Worm (Caenorhabditis elegans) whole organism, young adult: ENCODE data around the gene C16A11.5.
A peak's percentile ranks its signal among the peaks of the same experiment; 100 is the strongest.

Source experiments
- B0035.1 ChIP-seq: sonication (generic microtip); optimal IDR thresholded peaks from 2 replicates; lab custom pipeline; 2016; ENCODE audit warnings: missing genetic modification characterization, mild to moderate bottlenecking, missing compliant biosample characterization, missing genotype, missing genetic modification reagents
- B0261.1 ChIP-seq: sonication (generic microtip); optimal IDR thresholded peaks from 2 replicates; lab custom pipeline; 2016; ENCODE audit warnings: mild to moderate bottlenecking, missing genetic modification characterization, moderate library complexity, missing compliant biosample characterization
- B0336.3 ChIP-seq: fragments of 200-800 bp; sonication (Bioruptor generic); IDR thresholded peaks from 2 replicates; pipeline ENCODE4 v1.3.6; 2022; ENCODE audit warnings: missing genetic modification characterization, missing compliant biosample characterization
- C17E4.6 ChIP-seq: fragments of 200-800 bp; sonication (Bioruptor generic); IDR thresholded peaks from 2 replicates; pipeline ENCODE4 v1.3.6; 2022; ENCODE audit warnings: missing genetic modification reagents, missing genetic modification characterization, missing compliant biosample characterization
- D2030.7 ChIP-seq: fragments of 200-800 bp; sonication (Bioruptor generic); IDR thresholded peaks from 2 replicates; pipeline ENCODE4 v1.3.6; 2022; ENCODE audit warnings: missing genetic modification reagents, missing genetic modification characterization, missing compliant biosample characterization
- F33H1.4 ChIP-seq: fragments of 200-800 bp; sonication (Bioruptor generic); IDR thresholded peaks from 2 replicates; pipeline ENCODE4 v1.3.6; 2022; ENCODE audit warnings: missing genetic modification reagents, missing genetic modification characterization, missing compliant biosample characterization
- F49E8.2 ChIP-seq: sonication (generic microtip); optimal IDR thresholded peaks from 3 replicates; lab custom pipeline; 2017; ENCODE audit warnings: missing genetic modification characterization, mild to moderate bottlenecking, missing compliant biosample characterization, antibody characterized with exemption, moderate library complexity; ENCODE audit not compliant: insufficient read depth
- T07F8.4 ChIP-seq: sonication (generic microtip); optimal IDR thresholded peaks from 2 replicates; lab custom pipeline; 2016; ENCODE audit warnings: mild to moderate bottlenecking, missing genetic modification characterization, moderate library complexity, missing compliant biosample characterization
- T26A5.8 ChIP-seq: sonication (generic microtip); optimal IDR thresholded peaks from 2 replicates; lab custom pipeline; 2016; ENCODE audit warnings: missing genetic modification characterization, missing compliant biosample characterization
- Y53F4B.3 ChIP-seq: fragments of 200-800 bp; sonication (Bioruptor generic); IDR thresholded peaks from 2 replicates; pipeline ENCODE4 v1.3.6; 2022; ENCODE audit warnings: missing genetic modification reagents, missing genetic modification characterization, missing compliant biosample characterization
- Y67H2A.10 ChIP-seq: fragments of 200-800 bp; sonication (Bioruptor generic); conservative IDR thresholded peaks from 2 replicates; pipeline ENCODE4 v1.3.6; 2022; ENCODE audit warnings: missing genetic modification reagents, missing genetic modification characterization, missing compliant biosample characterization
- Y79H2A.3 ChIP-seq: fragments of 200-800 bp; sonication (Bioruptor generic); conservative IDR thresholded peaks from 2 replicates; pipeline ENCODE4 v1.3.6; 2022; ENCODE audit warnings: missing genetic modification reagents, missing genetic modification characterization, missing compliant biosample characterization
- ama-1 ChIP-seq, 3 experiments: fragments of 150-350 bp in 1 of 3; sonication (generic microtip) in 2 of 3; optimal IDR thresholded peaks; 2 replicates each; lab custom pipeline; 2014 to 2018; ENCODE audit warnings: missing biosample characterization in 2 of 3, missing genetic modification characterization in 2 of 3, missing genetic modification reagents in 2 of 3
- aptf-3 ChIP-seq: fragments of 200-800 bp; sonication (Bioruptor generic); IDR thresholded peaks from 2 replicates; pipeline ENCODE4 v1.3.6; 2022; ENCODE audit warnings: missing genetic modification characterization, missing compliant biosample characterization
- athp-1 ChIP-seq: sonication (generic microtip); optimal IDR thresholded peaks from 2 replicates; lab custom pipeline; 2017; ENCODE audit warnings: mild to moderate bottlenecking, missing genetic modification characterization, missing compliant biosample characterization
- cebp-1 ChIP-seq, 2 experiments: fragments of 200-800 bp in 1 of 2; sonication (Bioruptor generic) in 1 of 2; sonication (generic microtip) in 1 of 2; IDR thresholded peaks in 1 of 2; optimal IDR thresholded peaks in 1 of 2; 2 replicates each; pipeline versions ENCODE4 v1.3.6 to Lab custom; 2017 to 2022; ENCODE audit warnings: missing compliant biosample characterization in 2 of 2, missing genetic modification characterization in 2 of 2, mild to moderate bottlenecking in 1 of 2, missing genetic modification reagents in 1 of 2, moderate library complexity in 1 of 2
- ceh-100 ChIP-seq: fragments of 200-800 bp; sonication (Bioruptor generic); IDR thresholded peaks from 2 replicates; pipeline ENCODE4 v1.3.6; 2022; ENCODE audit warnings: missing genetic modification reagents, missing genetic modification characterization, missing compliant biosample characterization
- ceh-91 ChIP-seq: fragments of 200-800 bp; sonication (Bioruptor generic); IDR thresholded peaks from 2 replicates; pipeline ENCODE4 v1.3.6; 2022; ENCODE audit warnings: missing genetic modification reagents, missing genetic modification characterization, missing compliant biosample characterization
- chd-7 ChIP-seq: sonication (generic microtip); optimal IDR thresholded peaks from 2 replicates; lab custom pipeline; 2016; ENCODE audit warnings: mild to moderate bottlenecking, missing genetic modification characterization, moderate library complexity, missing compliant biosample characterization
- dpff-1 ChIP-seq: sonication (generic microtip); optimal IDR thresholded peaks from 2 replicates; lab custom pipeline; 2017; ENCODE audit warnings: mild to moderate bottlenecking, missing genetic modification characterization, missing compliant biosample characterization
- efl-1 ChIP-seq: fragments of 150-350 bp; optimal IDR thresholded peaks from 2 replicates; lab custom pipeline; 2014; ENCODE audit warnings: missing biosample characterization, missing genetic modification reagents, missing genetic modification characterization
- ets-4 ChIP-seq: fragments of 200-800 bp; sonication (Bioruptor generic); optimal IDR thresholded peaks from 2 replicates; lab custom pipeline; 2018; ENCODE audit warnings: mild to moderate bottlenecking, missing genetic modification characterization, missing compliant biosample characterization
- fkh-3 ChIP-seq: sonication (generic microtip); optimal IDR thresholded peaks from 2 replicates; lab custom pipeline; 2016; ENCODE audit warnings: mild to moderate bottlenecking, missing genetic modification characterization, missing compliant biosample characterization
- him-1 ChIP-seq: sonication (generic microtip); optimal IDR thresholded peaks from 2 replicates; lab custom pipeline; 2016; ENCODE audit warnings: missing genotype, missing genetic modification reagents, missing genetic modification characterization, missing compliant biosample characterization
- hlh-26 ChIP-seq: fragments of 200-800 bp; sonication (Bioruptor generic); conservative IDR thresholded peaks from 2 replicates; pipeline ENCODE4 v1.3.6; 2022; ENCODE audit warnings: missing genetic modification reagents, missing genetic modification characterization, missing compliant biosample characterization
- let-607 ChIP-seq, 2 experiments: fragments of 200-800 bp in 1 of 2; sonication (Bioruptor generic) in 1 of 2; sonication (generic microtip) in 1 of 2; optimal IDR thresholded peaks; 2 replicates each; lab custom pipeline; 2016 to 2018; ENCODE audit warnings: mild to moderate bottlenecking in 2 of 2, missing compliant biosample characterization in 2 of 2, missing genetic modification characterization in 2 of 2, moderate library complexity in 2 of 2, missing genotype in 1 of 2
- lin-35 ChIP-seq, 3 experiments: fragments of 150-350 bp in 2 of 3; sonication (generic microtip) in 1 of 3; optimal IDR thresholded peaks; 2 replicates each; lab custom pipeline; 2014 to 2018; ENCODE audit warnings: missing biosample characterization in 3 of 3, missing genetic modification characterization in 3 of 3, missing genetic modification reagents in 3 of 3
- lsl-1 ChIP-seq: fragments of 200-800 bp; sonication (Bioruptor generic); optimal IDR thresholded peaks from 2 replicates; lab custom pipeline; 2018; ENCODE audit warnings: mild to moderate bottlenecking, missing genetic modification characterization, moderate library complexity, missing compliant biosample characterization
- lsy-27 ChIP-seq: sonication (generic microtip); optimal IDR thresholded peaks from 2 replicates; lab custom pipeline; 2017; ENCODE audit warnings: missing genetic modification characterization, mild to moderate bottlenecking, missing compliant biosample characterization, antibody characterized with exemption, missing genotype, borderline replicate concordance; ENCODE audit not compliant: insufficient read depth
- madf-10 ChIP-seq: sonication (generic microtip); optimal IDR thresholded peaks from 2 replicates; lab custom pipeline; 2016; ENCODE audit warnings: mild to moderate bottlenecking, missing genetic modification characterization, missing compliant biosample characterization
- madf-3 ChIP-seq: fragments of 200-800 bp; sonication (Bioruptor generic); IDR thresholded peaks from 2 replicates; pipeline ENCODE4 v1.3.6; 2022; ENCODE audit warnings: missing genetic modification reagents, missing genetic modification characterization, missing compliant biosample characterization
- mcd-1 ChIP-seq: fragments of 200-800 bp; sonication (Bioruptor generic); IDR thresholded peaks from 2 replicates; pipeline ENCODE4 v1.3.6; 2022; ENCODE audit warnings: missing genetic modification reagents, missing genetic modification characterization, missing compliant biosample characterization
- mes-4 ChIP-seq: sonication (generic microtip); optimal IDR thresholded peaks from 2 replicates; lab custom pipeline; 2016; ENCODE audit warnings: missing genotype, missing genetic modification characterization, missing compliant biosample characterization
- pha-4 ChIP-seq: fragments of 150-350 bp; sonication (generic microtip); optimal IDR thresholded peaks from 2 replicates; lab custom pipeline; 2014; ENCODE audit warnings: missing biosample characterization, missing genetic modification reagents, missing genetic modification characterization
- rec-8 ChIP-seq, 2 experiments: sonication (generic microtip); optimal IDR thresholded peaks; 2 replicates each; lab custom pipeline; 2016; ENCODE audit warnings: mild to moderate bottlenecking in 2 of 2, missing genetic modification characterization in 2 of 2, missing genetic modification reagents in 2 of 2, missing genotype in 2 of 2, missing biosample characterization in 1 of 2, missing compliant biosample characterization in 1 of 2, moderate library complexity in 1 of 2
- rpc-1 ChIP-seq, 2 experiments: fragments of 150-350 bp in 1 of 2; sonication (generic microtip) in 1 of 2; optimal IDR thresholded peaks; 2 replicates each; lab custom pipeline; 2014 to 2018; ENCODE audit warnings: missing biosample characterization in 1 of 2, missing genetic modification characterization in 1 of 2, missing genetic modification reagents in 1 of 2, missing genotype in 1 of 2
- sea-2 ChIP-seq: fragments of 200-800 bp; sonication (Bioruptor generic); IDR thresholded peaks from 2 replicates; pipeline ENCODE4 v1.3.6; 2022; ENCODE audit warnings: missing genetic modification characterization, missing compliant biosample characterization
- snpc-1.3 ChIP-seq: sonication (generic microtip); optimal IDR thresholded peaks from 2 replicates; lab custom pipeline; 2017; ENCODE audit warnings: missing genetic modification characterization, mild to moderate bottlenecking, missing compliant biosample characterization, antibody characterized with exemption, moderate library complexity, missing genotype, missing genetic modification reagents; ENCODE audit not compliant: insufficient read depth
- snpc-4 ChIP-seq, 5 experiments: fragments of 150-350 bp in 1 of 5; sonication (generic microtip) in 4 of 5; optimal IDR thresholded peaks; 2 replicates each; lab custom pipeline; 2014 to 2018; ENCODE audit warnings: missing genetic modification characterization in 5 of 5, missing biosample characterization in 3 of 5, antibody characterized with exemption in 2 of 5, mild to moderate bottlenecking in 2 of 5, missing compliant biosample characterization in 2 of 5, missing genotype in 2 of 5, moderate library complexity in 2 of 5, missing genetic modification reagents in 1 of 5
- tbp1 ChIP-seq: fragments of 200-800 bp; sonication (Bioruptor generic); optimal IDR thresholded peaks from 2 replicates; lab custom pipeline; 2018; ENCODE audit warnings: mild to moderate bottlenecking, missing genetic modification characterization, missing compliant biosample characterization
- tlf-1 ChIP-seq: fragments of 200-800 bp; sonication (Bioruptor generic); optimal IDR thresholded peaks from 2 replicates; lab custom pipeline; 2018; ENCODE audit warnings: mild to moderate bottlenecking, missing genetic modification characterization, missing compliant biosample characterization
- unc-130 ChIP-seq: sonication (generic microtip); optimal IDR thresholded peaks from 2 replicates; lab custom pipeline; 2016; ENCODE audit warnings: missing genetic modification reagents, missing genetic modification characterization, missing compliant biosample characterization
- xnd-1 ChIP-seq: sonication (generic microtip); optimal IDR thresholded peaks from 2 replicates; lab custom pipeline; 2016; ENCODE audit warnings: missing genotype, missing genetic modification reagents, missing genetic modification characterization, missing compliant biosample characterization
- ztf-18 ChIP-seq: sonication (generic microtip); optimal IDR thresholded peaks from 2 replicates; lab custom pipeline; 2016; ENCODE audit warnings: missing genotype, mild to moderate bottlenecking, missing genetic modification characterization, missing compliant biosample characterization
- ztf-3 ChIP-seq: fragments of 200-800 bp; sonication (Bioruptor generic); optimal IDR thresholded peaks from 2 replicates; lab custom pipeline; 2018; ENCODE audit warnings: mild to moderate bottlenecking, missing genetic modification characterization, missing compliant biosample characterization

Gene C16A11.5

DNA sequence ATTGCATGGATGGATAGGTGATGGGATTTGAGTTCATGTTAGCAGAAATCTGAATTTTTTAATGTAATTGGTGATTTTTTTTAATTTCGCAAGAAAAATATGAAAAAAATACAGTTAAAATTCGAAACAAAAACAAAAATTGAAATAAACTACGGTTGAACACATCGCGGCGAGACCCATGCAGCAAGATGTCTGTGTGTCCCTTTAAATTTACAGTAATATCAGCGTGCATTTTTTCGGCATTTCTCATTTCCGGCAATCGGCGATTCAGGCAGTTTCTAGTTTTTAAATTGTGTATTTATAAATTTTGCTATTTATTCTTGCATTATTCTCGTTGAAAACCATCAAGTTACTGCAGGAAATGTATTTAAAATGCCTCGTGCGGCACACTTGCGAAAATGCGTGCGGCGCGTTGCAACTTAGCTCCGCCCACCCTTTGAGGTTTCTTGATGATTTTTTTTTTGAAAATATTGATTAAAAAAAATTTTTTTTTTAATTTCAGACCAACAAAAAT, 14.7 kb downstream of the C16A11.5 start, which contains the start of the genes fbxc-44 and C16A11.2:
Gene fbxc-44, minus strand, starts transcription at position 51 of the 514 bp plus-strand sequence.
Gene C16A11.2, plus strand, starts transcription at position 503 of the 514 bp plus-strand sequence.
- TF ChIP-seq him-1 (tag; lab: Kevin White, UChicago): peak; percentile 48
- peak in 1 of 2 experiments; percentile 6 for TF ChIP-seq rec-8 (tag; optimal IDR thresholded peaks at IDR 0.05; lab: Kevin White, UChicago)
- peak; percentile 39 for TF ChIP-seq tlf-1 (GFP tag; lab: Kevin White, UChicago)
- peak; percentile 56; the same call in 1 of the 2 replicates for TF ChIP-seq D2030.7 (GFP tag; lab: Robert Waterston, UW)
- TF ChIP-seq ceh-100 (GFP tag; lab: Robert Waterston, UW): peak; percentile 24; the same call in 1 of the 2 replicates
- TF ChIP-seq tbp1 (GFP tag; lab: Kevin White, UChicago): peak; percentile 26
- TF ChIP-seq snpc-4 (GFP tag; optimal IDR thresholded peaks at IDR 0.05; lab: Kevin White, UChicago): no peak
- TF ChIP-seq snpc-4 (tag; optimal IDR thresholded peaks at IDR 0.05; lab: Kevin White, UChicago): peak in 2 of 4 experiments; percentile 4 to 57
- no peak for TF ChIP-seq chd-7 (tag; lab: Kevin White, UChicago)
- TF ChIP-seq madf-3 (GFP tag; lab: Robert Waterston, UW): no peak
- no peak for TF ChIP-seq ama-1 (optimal IDR thresholded peaks at IDR 0.05; lab: Kevin White, UChicago)
- TF ChIP-seq ama-1 (GFP tag; optimal IDR thresholded peaks at IDR 0.05; lab: Kevin White, UChicago): no peak
- no peak for TF ChIP-seq Y53F4B.3
- no peak for TF ChIP-seq cebp-1 (GFP tag; IDR thresholded peaks at IDR 0.05; lab: Robert Waterston, UW)
- TF ChIP-seq cebp-1 (tag; optimal IDR thresholded peaks at IDR 0.05; lab: Kevin White, UChicago): peak; percentile 52
- TF ChIP-seq Y79H2A.3: no peak
- peak; percentile 22 for TF ChIP-seq F49E8.2 (tag; lab: Kevin White, UChicago)
- no peak for TF ChIP-seq hlh-26
- peak; percentile 96 for TF ChIP-seq xnd-1 (tag; lab: Kevin White, UChicago)
- no peak for TF ChIP-seq aptf-3 (GFP tag; lab: Robert Waterston, UW)
- TF ChIP-seq ceh-91 (GFP tag; lab: Robert Waterston, UW): peak; percentile 59; the same call in 1 of the 2 replicates
- TF ChIP-seq pha-4 (tag; lab: Kevin White, UChicago): no peak
- TF ChIP-seq B0035.1: no peak
- TF ChIP-seq mes-4 (tag; lab: Kevin White, UChicago): no peak
- peak; percentile 13 for TF ChIP-seq rpc-1 (optimal IDR thresholded peaks at IDR 0.05; lab: Kevin White, UChicago)
- no peak for TF ChIP-seq rpc-1 (tag; optimal IDR thresholded peaks at IDR 0.05; lab: Kevin White, UChicago)
- TF ChIP-seq mcd-1 (GFP tag; lab: Robert Waterston, UW): peak; percentile 52; the same call in 1 of the 2 replicates
- TF ChIP-seq efl-1: peak; percentile 5
- peak; percentile 94 for TF ChIP-seq F33H1.4 (GFP tag; lab: Robert Waterston, UW)
- no peak for TF ChIP-seq B0261.1 (tag; lab: Kevin White, UChicago)
- no peak for TF ChIP-seq ztf-3 (GFP tag; lab: Kevin White, UChicago)
- TF ChIP-seq T26A5.8 (tag; lab: Kevin White, UChicago): no peak
- TF ChIP-seq athp-1 (tag; lab: Kevin White, UChicago): peak; percentile 47
- TF ChIP-seq dpff-1: no peak
- TF ChIP-seq let-607 (tag; optimal IDR thresholded peaks at IDR 0.05; lab: Kevin White, UChicago): peak in 1 of 2 experiments; percentile 9
- peak; percentile 31 for TF ChIP-seq unc-130 (GFP tag; lab: Kevin White, UChicago)
- TF ChIP-seq ztf-18 (tag; lab: Kevin White, UChicago): no peak
- TF ChIP-seq ets-4 (GFP tag; lab: Kevin White, UChicago): no peak
- peak; percentile 49; the same call in 1 of the 2 replicates for TF ChIP-seq B0336.3 (GFP tag; lab: Robert Waterston, UW)
- peak; percentile 17 for TF ChIP-seq snpc-1.3
- peak; percentile 16; the same call in 1 of the 2 replicates for TF ChIP-seq C17E4.6 (GFP tag; lab: Robert Waterston, UW)
- TF ChIP-seq fkh-3 (tag; lab: Kevin White, UChicago): no peak
- TF ChIP-seq lin-35 (GFP tag; optimal IDR thresholded peaks at IDR 0.05; lab: Kevin White, UChicago): no peak
- TF ChIP-seq Y67H2A.10 (GFP tag; lab: Robert Waterston, UW): no peak
- peak; percentile 96 for TF ChIP-seq lsl-1
- no peak for TF ChIP-seq sea-2 (GFP tag; lab: Robert Waterston, UW)
- no peak for TF ChIP-seq lsy-27 (tag; lab: Kevin White, UChicago)
- no peak for TF ChIP-seq madf-10
- no peak for TF ChIP-seq T07F8.4
